Fruit fly (Drosophila melanogaster) whole organism, embryonic: ENCODE data around the gene CG18301.

Experiments
- B-H1 ChIP-seq: fragments of 200-800 bp; sonication (Bioruptor generic); IDR thresholded peaks from 3 replicates; pipeline ENCODE4 v1.3.6; 2022; ENCODE audit warnings: missing biosample characterization, missing genetic modification characterization
- Blimp-1 ChIP-seq: fragments of 200-800 bp; sonication (Bioruptor generic); optimal IDR thresholded peaks from 3 replicates; lab custom pipeline; 2018; ENCODE audit warnings: missing biosample characterization, missing genetic modification characterization, mild to moderate bottlenecking, moderate library complexity, missing genetic modification reagents
- CG12155 ChIP-seq: fragments of 200-800 bp; sonication (Bioruptor generic); optimal IDR thresholded peaks from 3 replicates; lab custom pipeline; 2016; ENCODE audit warnings: missing biosample characterization, missing genetic modification characterization
- CG1233 ChIP-seq: fragments of 200-800 bp; sonication (Bioruptor generic); optimal IDR thresholded peaks from 4 replicates; lab custom pipeline; 2018; ENCODE audit warnings: missing biosample characterization, mild to moderate bottlenecking, missing genetic modification characterization
- CG12769 ChIP-seq: fragments of 200-800 bp; sonication (Bioruptor generic); optimal IDR thresholded peaks from 2 replicates; lab custom pipeline; 2019; ENCODE audit warnings: missing biosample characterization, mild to moderate bottlenecking, missing genetic modification characterization, moderate library complexity
- CG13296 ChIP-seq: fragments of 200-800 bp; sonication (Bioruptor generic); optimal IDR thresholded peaks from 3 replicates; lab custom pipeline; 2018; ENCODE audit warnings: missing biosample characterization, mild to moderate bottlenecking, missing genetic modification characterization
- CG15073 ChIP-seq: fragments of 200-800 bp; sonication (Bioruptor generic); optimal IDR thresholded peaks from 2 replicates; lab custom pipeline; 2016; ENCODE audit warnings: missing biosample characterization, missing genetic modification characterization
- CG1603 ChIP-seq: fragments of 200-800 bp; sonication (Bioruptor generic); optimal IDR thresholded peaks from 2 replicates; lab custom pipeline; 2019; ENCODE audit warnings: missing biosample characterization, mild to moderate bottlenecking, missing genetic modification characterization, moderate library complexity
- CG16815 ChIP-seq: fragments of 200-800 bp; sonication (Bioruptor generic); optimal IDR thresholded peaks from 3 replicates; lab custom pipeline; 2017; ENCODE audit warnings: missing biosample characterization, mild to moderate bottlenecking, missing genetic modification characterization
- CG17612 ChIP-seq: fragments of 200-800 bp; sonication (Bioruptor generic); IDR thresholded peaks from 2 replicates; pipeline ENCODE4 v1.3.6; 2022; ENCODE audit warnings: missing biosample characterization, missing genetic modification characterization
- CG18764 ChIP-seq: fragments of 200-800 bp; sonication (Bioruptor generic); optimal IDR thresholded peaks from 3 replicates; lab custom pipeline; 2016; ENCODE audit warnings: missing biosample characterization, missing genetic modification characterization
- CG30431 ChIP-seq: fragments of 200-800 bp; sonication (Bioruptor generic); optimal IDR thresholded peaks from 2 replicates; lab custom pipeline; 2017; ENCODE audit warnings: missing biosample characterization, missing genetic modification characterization
- CG3407 ChIP-seq: fragments of 200-800 bp; sonication (Bioruptor generic); optimal IDR thresholded peaks from 2 replicates; lab custom pipeline; 2018; ENCODE audit warnings: missing biosample characterization, mild to moderate bottlenecking, missing genetic modification characterization
- CG4617 ChIP-seq: fragments of 200-800 bp; sonication (Bioruptor generic); optimal IDR thresholded peaks from 3 replicates; lab custom pipeline; 2016; ENCODE audit warnings: missing biosample characterization, missing genetic modification characterization, borderline replicate concordance
- CG6272 ChIP-seq: fragments of 200-800 bp; sonication (Bioruptor generic); IDR thresholded peaks from 2 replicates; pipeline ENCODE4 v1.3.6; 2022; ENCODE audit warnings: missing biosample characterization, missing genetic modification characterization
- CG9932 ChIP-seq: fragments of 200-800 bp; sonication (Bioruptor generic); IDR thresholded peaks from 2 replicates; pipeline ENCODE4 v1.3.6; 2022; ENCODE audit warnings: missing biosample characterization, missing genetic modification characterization
- CHES-1-like ChIP-seq: fragments of 200-800 bp; sonication (Bioruptor generic); optimal IDR thresholded peaks from 2 replicates; lab custom pipeline; 2016; ENCODE audit warnings: missing biosample characterization, missing genetic modification characterization
- Chrac-16 ChIP-seq: fragments of 200-800 bp; sonication (Bioruptor generic); optimal IDR thresholded peaks from 3 replicates; lab custom pipeline; 2016; ENCODE audit warnings: missing biosample characterization, missing genetic modification characterization
- Doc3 ChIP-seq: fragments of 200-800 bp; sonication (Bioruptor generic); IDR thresholded peaks from 3 replicates; pipeline ENCODE4 v1.3.6; 2022; ENCODE audit warnings: missing biosample characterization, missing genetic modification characterization; ENCODE audit not compliant: partially characterized antibody
- Gug ChIP-seq: fragments of 200-800 bp; sonication (Bioruptor generic); IDR thresholded peaks from 4 replicates; pipeline ENCODE4 v1.3.6; 2022; ENCODE audit warnings: missing biosample characterization, missing genetic modification characterization
- Hey ChIP-seq: fragments of 200-800 bp; sonication (Bioruptor generic); optimal IDR thresholded peaks from 3 replicates; lab custom pipeline; 2018; ENCODE audit warnings: missing biosample characterization, mild to moderate bottlenecking, missing genetic modification characterization
- MTF-1 ChIP-seq: fragments of 200-800 bp; sonication (Bioruptor generic); optimal IDR thresholded peaks from 2 replicates; lab custom pipeline; 2018; ENCODE audit warnings: missing biosample characterization, mild to moderate bottlenecking, missing genetic modification characterization, borderline replicate concordance
- NC2α ChIP-seq: fragments of 200-800 bp; sonication (Bioruptor generic); optimal IDR thresholded peaks from 2 replicates; lab custom pipeline; 2016; ENCODE audit warnings: missing biosample characterization, missing genetic modification characterization
- Nf-YC ChIP-seq: fragments of 200-800 bp; optimal IDR thresholded peaks from 3 replicates; lab custom pipeline; 2019; ENCODE audit warnings: missing biosample characterization, mild to moderate bottlenecking, missing genetic modification characterization, moderate library complexity
- Ssrp ChIP-seq: fragments of 200-800 bp; sonication (Bioruptor generic); optimal IDR thresholded peaks from 2 replicates; lab custom pipeline; 2018; ENCODE audit warnings: missing biosample characterization, mild to moderate bottlenecking, missing genetic modification characterization, moderate library complexity
- Stat92E ChIP-seq, 3 experiments: fragments of >200 bp in 2 of 3; fragments of 200-800 bp in 1 of 3; sonication (Bioruptor generic) in 1 of 3; optimal IDR thresholded peaks; 2 replicates each; lab custom pipeline; 2017 to 2019; ENCODE audit warnings: missing biosample characterization in 3 of 3, missing genetic modification characterization in 3 of 3, mild to moderate bottlenecking in 1 of 3, moderate library complexity in 1 of 3
- Taf1 ChIP-seq: fragments of 200-800 bp; sonication (Bioruptor generic); IDR thresholded peaks from 2 replicates; pipeline ENCODE4 v1.3.6; 2022; ENCODE audit warnings: missing biosample characterization, missing genetic modification characterization
- ato ChIP-seq: fragments of 200-800 bp; sonication (Bioruptor generic); IDR thresholded peaks from 2 replicates; pipeline ENCODE4 v1.3.6; 2022; ENCODE audit warnings: missing biosample characterization, missing genetic modification characterization; ENCODE audit not compliant: partially characterized antibody
- btn ChIP-seq: fragments of 200-800 bp; sonication (Bioruptor generic); optimal IDR thresholded peaks from 2 replicates; lab custom pipeline; 2016; ENCODE audit warnings: missing biosample characterization, missing genetic modification characterization
- dan ChIP-seq: fragments of 200-800 bp; sonication (Bioruptor generic); IDR thresholded peaks from 2 replicates; pipeline ENCODE4 v1.3.6; 2022; ENCODE audit warnings: missing biosample characterization, missing genetic modification characterization
- disco-r ChIP-seq: fragments of 200-800 bp; sonication (Bioruptor generic); optimal IDR thresholded peaks from 2 replicates; lab custom pipeline; 2016; ENCODE audit warnings: missing biosample characterization, missing genetic modification characterization
- exex ChIP-seq: fragments of 200-800 bp; sonication (Bioruptor generic); optimal IDR thresholded peaks from 4 replicates; lab custom pipeline; 2018; ENCODE audit warnings: missing biosample characterization, mild to moderate bottlenecking, missing genetic modification characterization, moderate library complexity
- fd96Cb ChIP-seq: fragments of 200-800 bp; sonication (Bioruptor generic); optimal IDR thresholded peaks from 2 replicates; lab custom pipeline; 2018; ENCODE audit warnings: missing biosample characterization, mild to moderate bottlenecking, missing genetic modification characterization, moderate library complexity
- gfzf ChIP-seq: fragments of 200-800 bp; sonication (Bioruptor generic); optimal IDR thresholded peaks from 2 replicates; lab custom pipeline; 2016; ENCODE audit warnings: missing biosample characterization, mild to moderate bottlenecking, missing genetic modification characterization, moderate library complexity
- grau ChIP-seq: fragments of 200-800 bp; optimal IDR thresholded peaks from 3 replicates; lab custom pipeline; 2019; ENCODE audit warnings: missing biosample characterization, mild to moderate bottlenecking, missing genetic modification characterization, moderate library complexity
- jumu ChIP-seq: fragments of 200-800 bp; sonication (Bioruptor generic); optimal IDR thresholded peaks from 3 replicates; lab custom pipeline; 2016; ENCODE audit warnings: missing biosample characterization, missing genetic modification characterization
- kay ChIP-seq: fragments of 200-800 bp; sonication (Bioruptor generic); optimal IDR thresholded peaks from 2 replicates; lab custom pipeline; 2016; ENCODE audit warnings: missing biosample characterization, missing genetic modification characterization
- klu ChIP-seq: fragments of 200-800 bp; sonication (Bioruptor generic); IDR thresholded peaks from 2 replicates; pipeline ENCODE4 v1.3.6; 2022; ENCODE audit warnings: missing biosample characterization, missing genetic modification characterization
- knrl ChIP-seq: fragments of 200-800 bp; sonication (Bioruptor generic); IDR thresholded peaks from 3 replicates; pipeline ENCODE4 v1.3.6; 2022; ENCODE audit warnings: missing biosample characterization, missing genetic modification characterization; ENCODE audit not compliant: partially characterized antibody
- nom ChIP-seq: fragments of 200-800 bp; sonication (Bioruptor generic); optimal IDR thresholded peaks from 2 replicates; lab custom pipeline; 2017; ENCODE audit warnings: missing biosample characterization, missing genetic modification characterization, mild to moderate bottlenecking, moderate library complexity, missing genetic modification reagents
- rib ChIP-seq: fragments of 200-800 bp; sonication (Bioruptor generic); IDR thresholded peaks from 2 replicates; pipeline ENCODE4 v1.3.6; 2022; ENCODE audit warnings: missing biosample characterization, missing genetic modification characterization
- row ChIP-seq: fragments of 200-800 bp; sonication (Bioruptor generic); IDR thresholded peaks from 3 replicates; pipeline ENCODE4 v1.3.6; 2022; ENCODE audit warnings: missing biosample characterization, missing genetic modification characterization
- sisA ChIP-seq: fragments of 200-800 bp; sonication (Bioruptor generic); IDR thresholded peaks from 2 replicates; pipeline ENCODE4 v1.3.6; 2022; ENCODE audit warnings: missing biosample characterization, missing genetic modification characterization
- sqz ChIP-seq: fragments of 200-800 bp; sonication (Bioruptor generic); optimal IDR thresholded peaks from 3 replicates; lab custom pipeline; 2018; ENCODE audit warnings: missing biosample characterization, mild to moderate bottlenecking, missing genetic modification characterization
- stc ChIP-seq: fragments of 200-800 bp; sonication (Bioruptor generic); IDR thresholded peaks from 2 replicates; pipeline ENCODE4 v1.3.6; 2022; ENCODE audit warnings: missing biosample characterization, missing genetic modification characterization
- stwl ChIP-seq: fragments of 200-800 bp; sonication (Bioruptor generic); optimal IDR thresholded peaks from 3 replicates; lab custom pipeline; 2018; ENCODE audit warnings: missing biosample characterization, mild to moderate bottlenecking, missing genetic modification characterization, moderate library complexity
- ttk ChIP-seq: fragments of 200-800 bp; sonication (Bioruptor generic); IDR thresholded peaks from 2 replicates; pipeline ENCODE4 v2.1.2; 2022; ENCODE audit warnings: missing biosample characterization, missing genetic modification characterization
- twi ChIP-seq: fragments of 200-800 bp; optimal IDR thresholded peaks from 2 replicates; lab custom pipeline; 2019; ENCODE audit warnings: missing biosample characterization, mild to moderate bottlenecking, missing genetic modification characterization, moderate library complexity
- zf30C ChIP-seq: fragments of 200-800 bp; sonication (Bioruptor generic); optimal IDR thresholded peaks from 3 replicates; lab custom pipeline; 2018; ENCODE audit warnings: missing biosample characterization, mild to moderate bottlenecking, missing genetic modification characterization

The CG18301 gene

DNA sequence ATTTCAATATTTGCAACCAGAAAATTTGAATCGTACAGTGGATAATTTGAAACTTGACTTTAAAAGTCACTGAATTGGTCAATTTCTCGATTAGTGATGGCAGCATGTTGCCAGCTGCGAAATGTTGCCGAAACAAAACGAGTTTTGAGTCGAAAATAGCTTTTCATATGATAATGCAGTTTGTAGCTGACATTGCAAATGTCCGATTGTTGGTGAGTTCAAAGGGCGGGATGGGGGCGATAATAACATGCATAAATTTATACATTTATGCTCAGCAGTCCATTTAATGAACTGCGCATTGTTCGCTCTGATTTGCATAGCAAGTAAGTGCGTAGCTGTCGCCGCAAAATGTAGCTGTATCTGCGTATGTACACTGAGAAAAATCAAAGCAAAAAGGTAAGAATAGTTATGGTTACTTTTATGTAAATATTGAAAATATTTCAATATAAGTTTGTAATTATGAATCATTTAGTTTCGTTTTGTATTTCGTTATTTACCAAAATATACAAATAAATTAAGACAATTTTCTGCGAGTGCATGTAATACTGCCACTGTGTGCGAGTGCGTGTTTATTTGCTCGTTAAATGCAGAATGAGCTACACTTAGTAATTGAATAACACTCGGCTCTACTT lies 4.6 kb upstream of the CG18301 start, which contains the start of gene Lip4 (continued):
- no peak for TF ChIP-seq stwl (tag; lab: Kevin White, UChicago)
- TF ChIP-seq CG9932 (GFP tag; lab: Robert Waterston, UW) = no peak
- peak; percentile 59 for TF ChIP-seq fd96Cb (tag; lab: Kevin White, UChicago)
- no peak for TF ChIP-seq kay (GFP tag; lab: Kevin White, UChicago)
- no peak for TF ChIP-seq dan (GFP tag; lab: Robert Waterston, UW)
- TF ChIP-seq rib (GFP tag; lab: Robert Waterston, UW) = no peak
- no peak for TF ChIP-seq Stat92E (GFP tag; optimal IDR thresholded peaks at IDR 0.05; lab: Kevin White, UChicago)
- TF ChIP-seq CG16815 = no peak
- TF ChIP-seq Chrac-16 (GFP tag; lab: Kevin White, UChicago) = peak; percentile 50
- TF ChIP-seq CG1603 = peak; percentile 82
- no peak; the same call in 1 of the 2 replicates for TF ChIP-seq Taf1 (GFP tag; lab: Robert Waterston, UW)
- peak; percentile 82 for TF ChIP-seq stc (GFP tag; lab: Robert Waterston, UW)
- no peak for TF ChIP-seq Doc3
- peak; percentile 67 for TF ChIP-seq Ssrp (tag; lab: Kevin White, UChicago)
- TF ChIP-seq Gug (GFP tag; lab: Robert Waterston, UW) = peak; percentile 24; the same call in 1 of the 4 replicates
- TF ChIP-seq sqz (GFP tag; lab: Kevin White, UChicago) = peak; percentile 33
- TF ChIP-seq sisA (GFP tag; lab: Robert Waterston, UW) = no peak
- peak; percentile 75 for TF ChIP-seq CG12769 (tag; lab: Kevin White, UChicago)
- TF ChIP-seq CG30431 = peak; percentile 3
- TF ChIP-seq CG1233 (GFP tag; lab: Kevin White, UChicago) = peak; percentile 67
- TF ChIP-seq zf30C = peak; percentile 22
- peak; percentile 9 for TF ChIP-seq twi (tag; lab: Kevin White, UChicago)
- TF ChIP-seq Blimp-1 (GFP tag; lab: Kevin White, UChicago) = peak; percentile 70
- TF ChIP-seq CG13296 (GFP tag; lab: Kevin White, UChicago) = peak; percentile 80
- peak; percentile 32 for TF ChIP-seq CG15073 (GFP tag; lab: Kevin White, UChicago)
- no peak for TF ChIP-seq jumu (GFP tag; lab: Kevin White, UChicago)
- TF ChIP-seq grau (tag; lab: Kevin White, UChicago) = peak; percentile 79
- peak; percentile 64 for TF ChIP-seq B-H1 (GFP tag; lab: Robert Waterston, UW)
- peak; percentile 18 for TF ChIP-seq CG3407 (GFP tag; lab: Kevin White, UChicago)
- TF ChIP-seq nom (GFP tag; lab: Kevin White, UChicago) = peak; percentile 42
- TF ChIP-seq disco-r (GFP tag; lab: Kevin White, UChicago) = no peak
- peak; percentile 43; the same call in 1 of the 2 replicates for TF ChIP-seq CG17612 (GFP tag; lab: Robert Waterston, UW)
- peak; percentile 57 for TF ChIP-seq Nf-YC
- TF ChIP-seq CHES-1-like = peak; percentile 43
- TF ChIP-seq NC2α = no peak
- no peak for TF ChIP-seq exex (tag; lab: Kevin White, UChicago)
- TF ChIP-seq knrl (GFP tag; lab: Robert Waterston, UW) = no peak
- TF ChIP-seq CG4617 (GFP tag; lab: Kevin White, UChicago) = peak; percentile 41
- peak; percentile 56 for TF ChIP-seq CG12155 (GFP tag; lab: Kevin White, UChicago)
- TF ChIP-seq ato (GFP tag; lab: Robert Waterston, UW) = no peak
- TF ChIP-seq klu = peak; percentile 43; the same call in 1 of the 2 replicates
- no peak for TF ChIP-seq gfzf (GFP tag; lab: Kevin White, UChicago)
- TF ChIP-seq row (GFP tag; lab: Robert Waterston, UW) = peak; percentile 85
- peak; percentile 74 for TF ChIP-seq ttk (GFP tag; lab: Robert Waterston, UW)
- no peak for TF ChIP-seq btn (GFP tag; lab: Kevin White, UChicago)
- TF ChIP-seq MTF-1 (GFP tag; lab: Kevin White, UChicago) = no peak
- peak; percentile 60 for TF ChIP-seq CG18764 (GFP tag; lab: Kevin White, UChicago)
- TF ChIP-seq Hey = no peak
- TF ChIP-seq CG6272 (GFP tag; lab: Robert Waterston, UW) = peak; percentile 38; the same call in 1 of the 2 replicates
